Worm (Caenorhabditis elegans) whole organism, L4/young adult: Measurements from ENCODE around the gene aptf-1.

ENCODE experiments used
- W03F9.2 ChIP-seq: fragments of 150-350 bp; optimal IDR thresholded peaks from 2 replicates; lab custom pipeline; 2014; ENCODE audit warnings: missing biosample characterization, missing genetic modification characterization
- him-1 ChIP-seq: sonication (generic microtip); optimal IDR thresholded peaks from 2 replicates; lab custom pipeline; 2016; ENCODE audit warnings: missing genotype, missing genetic modification reagents, missing genetic modification characterization, missing compliant biosample characterization

- TF ChIP-seq him-1 (no peak), W03F9.2 (no peak)
These were observed 47.5 kb upstream of the aptf-1 start, which contains the start of gene spp-11 for ce11 chrII:6407279-6407678.
